Worm (Caenorhabditis elegans): Measurements from ENCODE around the gene ten-1.

ce11 chrIII:6848654-6849204, 28.0 kb downstream of the ten-1 start, which contains the start of gene dhhc-5:
- TF ChIP-seq unc-62 (GFP tag; optimal IDR thresholded peaks at IDR 0.05) (no peak), nhr-28 (tag; optimal IDR thresholded peaks at IDR 0.05) (no peak), cnd-1 (tag; optimal IDR thresholded peaks at IDR 0.05) (no peak), mls-2 (tag; optimal IDR thresholded peaks at IDR 0.05) (no peak), lin-13 (tag; optimal IDR thresholded peaks at IDR 0.05) (no peak), elt-3 (tag; optimal IDR thresholded peaks at IDR 0.05) (no peak), nhr-76 (tag; optimal IDR thresholded peaks at IDR 0.05) (no peak), elt-1 (tag; optimal IDR thresholded peaks at IDR 0.05; ENCODE audit: borderline replicate concordance, insufficient read depth) (no peak), ces-1 (GFP tag; optimal IDR thresholded peaks at IDR 0.05) (no peak)
